Worm (Caenorhabditis elegans): ENCODE results near the gene ZK512.7.

DNA sequence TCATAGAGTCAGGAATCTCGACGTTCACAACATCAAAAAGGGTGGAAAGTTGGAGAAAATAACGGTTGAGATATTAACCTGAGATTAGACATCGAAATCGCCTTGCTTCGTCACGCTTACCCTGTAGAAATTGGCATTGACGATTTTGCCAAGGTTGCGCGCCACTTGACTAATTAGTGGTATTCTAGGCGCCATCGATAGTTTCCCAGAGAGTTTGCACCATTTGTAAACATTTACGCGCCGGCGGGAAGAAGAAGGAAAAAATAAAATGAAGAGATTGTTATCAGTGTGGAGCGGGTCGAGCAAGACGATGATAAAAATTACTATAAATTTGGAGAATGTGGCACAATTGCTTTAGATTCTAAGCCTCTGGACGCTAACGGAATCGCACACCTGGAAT lies 28.2 kb downstream of the ZK512.7 start:
- no peak for TF ChIP-seq fos-1 (tag; optimal IDR thresholded peaks at IDR 0.05)
- no peak for TF ChIP-seq ZK546.5 (tag; optimal IDR thresholded peaks at IDR 0.05)
- no peak for TF ChIP-seq ztf-4 (tag; optimal IDR thresholded peaks at IDR 0.05)
- TF ChIP-seq nhr-6 (tag; optimal IDR thresholded peaks at IDR 0.05), result no peak
- TF ChIP-seq zag-1 (tag; optimal IDR thresholded peaks at IDR 0.05), result no peak
- no peak for TF ChIP-seq lin-39 (tag; optimal IDR thresholded peaks at IDR 0.05)

Data from whole organism, L2 larva.